Fruit fly (Drosophila melanogaster): ENCODE measurements around the gene a10.

a10 gene

DNA sequence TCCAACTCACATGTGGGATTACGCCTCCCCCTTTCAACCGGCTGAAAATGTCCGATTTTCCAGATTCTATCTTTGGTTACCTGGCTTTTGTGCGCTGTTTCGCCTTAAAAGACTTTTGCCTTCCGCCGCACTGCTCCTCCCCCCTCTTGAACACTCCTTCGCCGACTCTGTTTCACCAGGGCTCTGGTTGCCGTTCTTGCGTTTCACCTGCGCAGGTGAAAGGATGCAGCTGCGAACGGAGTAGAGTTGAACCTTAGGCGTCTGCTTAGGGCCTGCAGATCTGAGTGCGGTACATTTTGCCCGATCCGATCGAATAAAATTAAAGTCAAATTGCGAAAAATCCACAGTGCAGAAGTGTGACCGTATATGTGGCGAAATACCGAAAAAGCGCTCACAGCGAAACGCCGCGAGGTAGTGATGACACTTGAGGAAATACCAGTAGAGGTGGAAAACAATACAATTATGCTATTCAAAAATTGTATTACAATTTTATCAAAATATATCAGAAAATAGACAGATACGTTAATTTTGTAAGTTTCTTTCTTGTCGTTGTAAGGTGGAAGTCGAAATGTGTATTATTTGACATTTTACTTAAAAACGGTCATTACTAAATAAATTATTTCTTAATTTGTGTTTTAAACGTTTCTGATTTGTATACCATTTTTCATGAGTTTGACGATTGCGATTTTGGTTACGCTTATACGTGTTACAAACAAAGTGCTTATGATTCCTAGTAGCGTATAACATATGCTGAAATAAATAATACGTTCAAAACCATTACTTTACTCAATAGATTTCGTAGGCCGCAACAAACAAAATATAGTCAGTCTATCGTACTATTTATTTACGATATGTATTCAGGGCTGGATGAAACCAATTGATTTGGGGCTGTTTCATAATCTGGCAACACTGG is 7.6 kb downstream of the a10 start, which contains the start of the genes CG6664 and CG7728:
Gene CG6664 (minus strand): TSS at position 518 of the 913 bp plus-strand sequence.
Gene CG7728 (plus strand): TSS at position 874 of the 913 bp plus-strand sequence.
- TF ChIP-seq bab1 (GFP tag; optimal IDR thresholded peaks at IDR 0.05) (peak; percentile 54), CG5204 (GFP tag; optimal IDR thresholded peaks at IDR 0.05) (no peak), cic (GFP tag; optimal IDR thresholded peaks at IDR 0.05) (no peak), cnc (optimal IDR thresholded peaks at IDR 0.05) (no peak), CG14711 (tag; optimal IDR thresholded peaks at IDR 0.05) (no peak), Clk (GFP tag; optimal IDR thresholded peaks at IDR 0.05) (peak; percentile 21), Crg-1 (GFP tag; optimal IDR thresholded peaks at IDR 0.05) (peak; percentile 15), CG1620 (GFP tag; optimal IDR thresholded peaks at IDR 0.05) (peak; percentile 37), tj (GFP tag; optimal IDR thresholded peaks at IDR 0.05) (peak; percentile 48), CG11617 (GFP tag; optimal IDR thresholded peaks at IDR 0.05) (peak; percentile 66), toe (GFP tag; optimal IDR thresholded peaks at IDR 0.05) (peak; percentile 69), kay (GFP tag; ENCODE audit: borderline replicate concordance) (no peak), CG7101 (tag; optimal IDR thresholded peaks at IDR 0.05) (peak; percentile 46), CG7045 (GFP tag; optimal IDR thresholded peaks at IDR 0.05) (peak; percentile 42), Mnt (GFP tag; optimal IDR thresholded peaks at IDR 0.05) (peak; percentile 98), CG12768 (GFP tag; optimal IDR thresholded peaks at IDR 0.05) (peak; percentile 61), Hr96 (GFP tag; optimal IDR thresholded peaks at IDR 0.05) (peak; percentile 68), CG33017 (tag; optimal IDR thresholded peaks at IDR 0.05) (no peak), ovo (GFP tag; optimal IDR thresholded peaks at IDR 0.05) (peak; percentile 60), pad (GFP tag; optimal IDR thresholded peaks at IDR 0.05) (peak; percentile 16)

DNA sequence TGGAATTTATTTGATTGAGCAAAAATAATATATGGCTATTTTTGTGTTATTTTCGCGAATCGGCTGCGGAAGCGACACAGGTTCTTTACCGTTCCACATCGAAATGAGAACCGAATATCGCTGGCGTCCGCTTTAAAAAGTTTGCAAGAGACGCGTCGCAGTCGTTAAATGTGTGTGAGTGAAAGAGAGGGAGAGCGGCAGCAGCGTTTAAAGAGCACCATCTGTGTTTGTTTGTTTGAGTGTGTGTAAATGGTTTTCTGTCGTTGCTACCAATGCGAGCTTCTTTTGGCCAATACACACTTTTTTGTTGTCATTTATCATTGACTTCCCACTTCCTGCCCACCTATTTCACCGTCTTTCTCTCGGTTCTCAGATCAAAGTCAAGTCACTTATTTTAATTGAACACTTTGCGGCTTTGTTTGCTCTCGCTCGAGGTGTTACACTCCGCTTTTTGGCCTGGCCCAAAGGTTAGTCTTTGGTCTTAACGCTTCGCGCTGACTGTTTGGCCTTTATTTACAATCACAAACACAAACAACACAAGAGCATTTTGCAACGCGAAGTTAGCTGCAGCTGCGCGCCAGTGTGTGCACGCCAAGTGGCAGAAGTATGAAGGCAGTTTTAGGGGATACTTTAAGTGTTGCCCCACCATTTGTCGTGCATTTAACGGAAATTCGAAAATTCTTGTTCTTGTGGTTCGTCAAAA is 11.4 kb downstream of the a10 start, which contains the start of gene CG3764:
Gene CG3764 (minus strand): TSS at position 549 of the 703 bp plus-strand sequence.
- TF ChIP-seq Crg-1 (GFP tag; optimal IDR thresholded peaks at IDR 0.05) (peak; percentile 71), tj (GFP tag; optimal IDR thresholded peaks at IDR 0.05) (peak; percentile 84), CG5204 (GFP tag; optimal IDR thresholded peaks at IDR 0.05) (no peak), CG7045 (GFP tag; optimal IDR thresholded peaks at IDR 0.05) (peak; percentile 62), CG33017 (tag; optimal IDR thresholded peaks at IDR 0.05) (peak; percentile 62), ovo (GFP tag; optimal IDR thresholded peaks at IDR 0.05) (peak; percentile 85), Clk (GFP tag; optimal IDR thresholded peaks at IDR 0.05) (no peak), cic (GFP tag; optimal IDR thresholded peaks at IDR 0.05) (peak; percentile 50), CG1620 (GFP tag; optimal IDR thresholded peaks at IDR 0.05) (peak; percentile 69), bab1 (GFP tag; optimal IDR thresholded peaks at IDR 0.05) (peak; percentile 90), kay (GFP tag; ENCODE audit: borderline replicate concordance) (no peak), CG11617 (GFP tag; optimal IDR thresholded peaks at IDR 0.05) (peak; percentile 67), CG12768 (GFP tag; optimal IDR thresholded peaks at IDR 0.05) (peak; percentile 92), Mnt (GFP tag; optimal IDR thresholded peaks at IDR 0.05) (peak; percentile 70), cnc (optimal IDR thresholded peaks at IDR 0.05) (no peak), toe (GFP tag; optimal IDR thresholded peaks at IDR 0.05) (peak; percentile 34), pad (GFP tag; optimal IDR thresholded peaks at IDR 0.05) (peak; percentile 69), CG14711 (tag; optimal IDR thresholded peaks at IDR 0.05) (peak; percentile 39), CG7101 (tag; optimal IDR thresholded peaks at IDR 0.05) (peak; percentile 76), Hr96 (GFP tag; optimal IDR thresholded peaks at IDR 0.05) (peak; percentile 63)

DNA sequence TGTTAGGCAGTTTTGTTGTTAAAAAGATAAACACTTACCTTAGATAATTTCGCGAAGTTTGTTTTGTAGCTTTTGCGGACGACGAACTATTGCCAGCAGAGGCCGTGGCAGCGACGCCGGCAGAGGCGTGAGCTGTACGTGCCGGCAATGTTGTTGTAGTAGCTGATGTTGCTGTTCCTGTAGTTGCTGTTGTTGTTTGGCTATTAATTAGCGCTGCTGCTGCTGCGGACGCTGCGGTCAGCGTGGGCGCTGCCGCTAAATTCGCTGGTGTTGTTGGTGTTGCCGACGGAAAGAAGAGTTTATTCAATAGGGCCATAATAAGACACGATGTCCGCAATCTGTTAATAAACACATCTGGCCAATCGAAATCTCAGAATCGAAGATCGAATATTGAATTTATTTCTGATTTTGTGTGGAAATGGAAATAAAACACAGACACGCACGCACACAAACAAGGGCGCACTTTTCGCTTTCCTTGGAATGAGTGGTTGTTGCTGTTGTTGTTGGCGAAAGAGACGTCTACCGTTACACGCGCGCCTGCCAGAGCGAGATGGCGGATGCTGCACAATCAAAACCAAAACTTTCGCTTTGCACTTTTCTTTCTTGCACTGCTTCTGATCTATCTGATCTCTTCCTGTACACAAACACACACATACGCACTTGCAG is 12.1 kb downstream of the a10 start:
- TF ChIP-seq bab1 (GFP tag; optimal IDR thresholded peaks at IDR 0.05) (no peak), Mnt (GFP tag; optimal IDR thresholded peaks at IDR 0.05) (peak; percentile 6), ovo (GFP tag; optimal IDR thresholded peaks at IDR 0.05) (peak; percentile 60)

DNA sequence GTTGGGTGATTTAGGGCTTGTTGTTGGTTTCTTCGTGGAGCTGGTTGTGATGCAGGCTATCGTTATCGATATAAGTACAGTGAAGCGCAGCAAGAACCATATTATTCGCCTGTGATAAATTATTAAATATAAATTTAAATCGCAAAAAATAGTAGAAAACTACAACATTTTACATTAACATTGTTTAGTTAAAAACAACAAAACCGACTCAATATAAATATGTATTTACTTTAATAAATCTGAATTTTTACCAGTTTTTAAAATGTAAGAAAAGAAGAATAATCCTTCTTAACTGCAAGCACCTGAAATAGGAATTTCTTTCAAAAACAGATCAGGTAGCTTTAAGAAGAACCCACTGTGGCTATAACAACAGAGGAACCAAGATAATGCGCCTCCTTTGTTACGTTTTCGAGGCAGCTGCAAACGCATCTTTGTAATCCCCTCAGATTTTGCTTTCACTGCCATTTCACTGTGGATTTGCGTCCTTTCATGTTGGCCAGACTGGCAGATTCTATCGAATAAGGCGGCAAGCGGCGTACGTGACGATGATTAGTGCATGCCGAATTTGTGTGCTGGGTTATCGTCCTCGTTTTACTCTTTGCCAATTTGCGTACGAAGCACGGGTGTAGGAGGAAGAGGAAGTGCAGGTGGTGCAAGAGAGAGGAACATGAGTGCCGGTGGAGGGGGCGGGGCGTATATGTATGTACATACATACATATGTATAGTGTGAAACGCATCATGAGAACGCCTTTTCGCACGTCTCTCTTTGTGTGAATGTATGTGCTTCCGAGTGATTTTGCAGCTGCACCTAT is 12.8 kb downstream of the a10 start:
- TF ChIP-seq CG7101 (tag; optimal IDR thresholded peaks at IDR 0.05): no peak
- TF ChIP-seq Hr96 (GFP tag; optimal IDR thresholded peaks at IDR 0.05): peak; percentile 18
- peak; percentile 48 for TF ChIP-seq cic (GFP tag; optimal IDR thresholded peaks at IDR 0.05)
- no peak for TF ChIP-seq CG1620 (GFP tag; optimal IDR thresholded peaks at IDR 0.05)
- TF ChIP-seq CG14711 (tag; optimal IDR thresholded peaks at IDR 0.05): no peak
- no peak for TF ChIP-seq CG7045 (GFP tag; optimal IDR thresholded peaks at IDR 0.05)
- no peak for TF ChIP-seq Mnt (GFP tag; optimal IDR thresholded peaks at IDR 0.05)
- peak; percentile 91 for TF ChIP-seq kay (GFP tag; ENCODE audit: borderline replicate concordance)
- TF ChIP-seq tj (GFP tag; optimal IDR thresholded peaks at IDR 0.05): no peak
- TF ChIP-seq CG11617 (GFP tag; optimal IDR thresholded peaks at IDR 0.05): no peak
- TF ChIP-seq CG33017 (tag; optimal IDR thresholded peaks at IDR 0.05): no peak
- peak; percentile 35 for TF ChIP-seq CG12768 (GFP tag; optimal IDR thresholded peaks at IDR 0.05)
- no peak for TF ChIP-seq Crg-1 (GFP tag; optimal IDR thresholded peaks at IDR 0.05)
- no peak for TF ChIP-seq ovo (GFP tag; optimal IDR thresholded peaks at IDR 0.05)
- peak in 1 of 2 experiments; percentile 19 for TF ChIP-seq cnc (optimal IDR thresholded peaks at IDR 0.05)

Measured in whole organism, adult.